Fruit fly (Drosophila melanogaster) whole organism, prepupa: ENCODE results near the gene CG32137.

Experiments
- CG10631 ChIP-seq: fragments of 200-800 bp; sonication (Bioruptor generic); optimal IDR thresholded peaks from 2 replicates; lab custom pipeline; 2016; ENCODE audit warnings: missing biosample characterization, missing genetic modification characterization
- CG10669 ChIP-seq: fragments of 200-800 bp; sonication (Bioruptor generic); optimal IDR thresholded peaks from 3 replicates; lab custom pipeline; 2018; ENCODE audit warnings: missing biosample characterization, mild to moderate bottlenecking, missing genetic modification characterization, moderate library complexity
- CG11294 ChIP-seq: fragments of 200-800 bp; sonication (Bioruptor generic); IDR thresholded peaks from 2 replicates; pipeline ENCODE4 v1.3.6; 2022; ENCODE audit warnings: missing biosample characterization, missing genetic modification characterization
- CG15336 ChIP-seq: fragments of 200-800 bp; sonication (Bioruptor generic); IDR thresholded peaks from 2 replicates; pipeline ENCODE4 v1.3.6; 2022; ENCODE audit warnings: missing biosample characterization, missing genetic modification characterization
- CG1621 ChIP-seq: fragments of 200-800 bp; sonication (Bioruptor generic); optimal IDR thresholded peaks from 3 replicates; lab custom pipeline; 2018; ENCODE audit warnings: missing biosample characterization, mild to moderate bottlenecking, missing genetic modification characterization
- CG3032 ChIP-seq: fragments of 200-800 bp; optimal IDR thresholded peaks from 2 replicates; lab custom pipeline; 2019; ENCODE audit warnings: missing biosample characterization, mild to moderate bottlenecking, missing genetic modification characterization, moderate library complexity
- CG31627 ChIP-seq: fragments of 200-800 bp; sonication (Bioruptor generic); optimal IDR thresholded peaks from 3 replicates; lab custom pipeline; 2016; ENCODE audit warnings: missing biosample characterization, missing genetic modification characterization
- CG32006 ChIP-seq: fragments of 200-800 bp; sonication (Bioruptor generic); optimal IDR thresholded peaks from 3 replicates; lab custom pipeline; 2017; ENCODE audit warnings: missing biosample characterization, mild to moderate bottlenecking, missing genetic modification characterization
- CG3919 ChIP-seq: fragments of 200-800 bp; sonication (Bioruptor generic); optimal IDR thresholded peaks from 3 replicates; lab custom pipeline; 2016; ENCODE audit warnings: missing biosample characterization, missing genetic modification characterization
- CG4318 ChIP-seq: fragments of 200-800 bp; sonication (Bioruptor generic); optimal IDR thresholded peaks from 3 replicates; lab custom pipeline; 2017; ENCODE audit warnings: missing biosample characterization, mild to moderate bottlenecking, missing genetic modification characterization
- CG6163 ChIP-seq: fragments of 200-800 bp; sonication (Bioruptor generic); IDR thresholded peaks from 3 replicates; pipeline ENCODE4 v1.3.6; 2022; ENCODE audit warnings: missing biosample characterization, missing genetic modification characterization
- CG6854 ChIP-seq: fragments of 200-800 bp; sonication (Bioruptor generic); optimal IDR thresholded peaks from 2 replicates; lab custom pipeline; 2017; ENCODE audit warnings: missing biosample characterization, mild to moderate bottlenecking, missing genetic modification characterization
- CG8119 ChIP-seq: fragments of 200-800 bp; sonication (Bioruptor generic); IDR thresholded peaks from 3 replicates; pipeline ENCODE4 v1.3.6; 2022; ENCODE audit warnings: missing biosample characterization, missing genetic modification characterization
- CG8632 ChIP-seq: fragments of 200-800 bp; sonication (Bioruptor generic); optimal IDR thresholded peaks from 3 replicates; lab custom pipeline; 2016; ENCODE audit warnings: missing biosample characterization, missing genetic modification characterization
- CG9139 ChIP-seq: fragments of 200-800 bp; sonication (Bioruptor generic); optimal IDR thresholded peaks from 3 replicates; lab custom pipeline; 2017; ENCODE audit warnings: missing biosample characterization, mild to moderate bottlenecking, missing genetic modification characterization
- Eip93F ChIP-seq: fragments of 200-800 bp; sonication (Bioruptor generic); optimal IDR thresholded peaks from 2 replicates; lab custom pipeline; 2016; ENCODE audit warnings: missing biosample characterization, mild to moderate bottlenecking, missing genetic modification characterization
- Ets96B ChIP-seq: fragments of 200-800 bp; optimal IDR thresholded peaks from 2 replicates; lab custom pipeline; 2019; ENCODE audit warnings: missing biosample characterization, mild to moderate bottlenecking, missing genetic modification characterization, moderate library complexity
- Gug ChIP-seq: fragments of 200-800 bp; sonication (Bioruptor generic); IDR thresholded peaks from 2 replicates; pipeline ENCODE4 v1.3.6; 2022; ENCODE audit warnings: missing biosample characterization, missing genetic modification characterization
- Hr38 ChIP-seq: sonication (Bioruptor generic); optimal IDR thresholded peaks from 2 replicates; lab custom pipeline; 2016; ENCODE audit warnings: missing biosample characterization, missing genetic modification characterization
- Hr39 ChIP-seq: fragments of 200-800 bp; sonication (Bioruptor generic); optimal IDR thresholded peaks from 2 replicates; lab custom pipeline; 2016; ENCODE audit warnings: missing biosample characterization, missing genetic modification characterization
- Hr4 ChIP-seq: fragments of 200-800 bp; sonication (Bioruptor generic); optimal IDR thresholded peaks from 3 replicates; lab custom pipeline; 2016; ENCODE audit warnings: missing biosample characterization, missing genetic modification characterization
- Lpt ChIP-seq: fragments of 200-800 bp; sonication (Bioruptor generic); optimal IDR thresholded peaks from 3 replicates; lab custom pipeline; 2016; ENCODE audit warnings: missing biosample characterization, missing genetic modification characterization
- Met ChIP-seq: fragments of 200-800 bp; sonication (Bioruptor generic); optimal IDR thresholded peaks from 3 replicates; lab custom pipeline; 2016; ENCODE audit warnings: missing biosample characterization, missing genetic modification characterization
- OdsH ChIP-seq: fragments of 200-800 bp; sonication (Bioruptor generic); optimal IDR thresholded peaks from 3 replicates; lab custom pipeline; 2016; ENCODE audit warnings: missing biosample characterization, missing genetic modification characterization
- Smox ChIP-seq: fragments of 200-800 bp; sonication (Bioruptor generic); optimal IDR thresholded peaks from 3 replicates; lab custom pipeline; 2016; ENCODE audit warnings: missing biosample characterization, missing genetic modification characterization
- Sox14 ChIP-seq: fragments of 200-800 bp; sonication (Bioruptor generic); optimal IDR thresholded peaks from 3 replicates; lab custom pipeline; 2016; ENCODE audit warnings: missing biosample characterization, missing genetic modification characterization
- Sox15 ChIP-seq: fragments of 200-800 bp; sonication (Bioruptor generic); optimal IDR thresholded peaks from 3 replicates; lab custom pipeline; 2016; ENCODE audit warnings: missing biosample characterization, missing genetic modification characterization
- achi ChIP-seq: fragments of 200-800 bp; sonication (Bioruptor generic); optimal IDR thresholded peaks from 3 replicates; lab custom pipeline; 2016; ENCODE audit warnings: missing biosample characterization, missing genetic modification characterization
- cyc ChIP-seq: fragments of 200-800 bp; sonication (Bioruptor generic); optimal IDR thresholded peaks from 3 replicates; lab custom pipeline; 2016; ENCODE audit warnings: missing biosample characterization, missing genetic modification characterization
- dsx ChIP-seq: fragments of 200-800 bp; optimal IDR thresholded peaks from 3 replicates; lab custom pipeline; 2019; ENCODE audit warnings: missing biosample characterization, mild to moderate bottlenecking, missing genetic modification characterization, moderate library complexity; ENCODE audit not compliant: poor library complexity, severe bottlenecking
- eg ChIP-seq: fragments of 200-800 bp; sonication (Bioruptor generic); IDR thresholded peaks from 3 replicates; pipeline ENCODE4 v1.3.6; 2022; ENCODE audit warnings: missing biosample characterization, missing genetic modification characterization
- esn ChIP-seq: fragments of 200-800 bp; sonication (Bioruptor generic); optimal IDR thresholded peaks from 2 replicates; lab custom pipeline; 2016; ENCODE audit warnings: missing biosample characterization, mild to moderate bottlenecking, missing genetic modification characterization, moderate library complexity
- fkh ChIP-seq: fragments of 200-800 bp; sonication (Bioruptor generic); optimal IDR thresholded peaks from 3 replicates; lab custom pipeline; 2017; ENCODE audit warnings: missing biosample characterization, mild to moderate bottlenecking, missing genetic modification characterization, moderate library complexity
- lz ChIP-seq: fragments of 200-800 bp; sonication (Bioruptor generic); optimal IDR thresholded peaks from 3 replicates; lab custom pipeline; 2016; ENCODE audit warnings: missing biosample characterization, missing genetic modification characterization
- net ChIP-seq: fragments of 200-800 bp; sonication (Bioruptor generic); optimal IDR thresholded peaks from 3 replicates; lab custom pipeline; 2016; ENCODE audit warnings: missing biosample characterization, missing genetic modification characterization
- pdm3 ChIP-seq: fragments of 200-800 bp; sonication (Bioruptor generic); optimal IDR thresholded peaks from 3 replicates; lab custom pipeline; 2016; ENCODE audit warnings: missing biosample characterization, missing genetic modification characterization
- salr ChIP-seq, 2 experiments: fragments of 200-800 bp; sonication (Bioruptor generic); optimal IDR thresholded peaks; 3 replicates each; lab custom pipeline; 2016 to 2018; ENCODE audit warnings: missing biosample characterization in 2 of 2, missing genetic modification characterization in 2 of 2, mild to moderate bottlenecking in 1 of 2
- ss ChIP-seq, 2 experiments: fragments of 200-800 bp; sonication (Bioruptor generic); optimal IDR thresholded peaks; 2 replicates in 1 of 2; 3 replicates in 1 of 2; lab custom pipeline; 2017 to 2018; ENCODE audit warnings: mild to moderate bottlenecking in 2 of 2, missing biosample characterization in 2 of 2, missing genetic modification characterization in 2 of 2, moderate library complexity in 1 of 2
- topi ChIP-seq: fragments of 200-800 bp; sonication (Bioruptor generic); optimal IDR thresholded peaks from 3 replicates; lab custom pipeline; 2016; ENCODE audit warnings: missing biosample characterization, missing genetic modification characterization
- vri ChIP-seq: fragments of 200-800 bp; sonication (Bioruptor generic); optimal IDR thresholded peaks from 3 replicates; lab custom pipeline; 2016; ENCODE audit warnings: missing biosample characterization, mild to moderate bottlenecking, missing genetic modification characterization

Gene CG32137

dm6 chr3L:13925117-13925726 is 13.8 kb upstream of the CG32137 start, which contains the start of gene Rgl:
Gene Rgl (minus strand): TSS chr3L:13925335.
- TF ChIP-seq CG6163 (GFP tag; lab: Robert Waterston, UW) (peak; percentile 67; the same call in 2 of the 3 replicates), CG1621 (peak; percentile 42), CG8632 (GFP tag; lab: Kevin White, UChicago) (peak; percentile 14), CG3919 (GFP tag; lab: Kevin White, UChicago) (peak; percentile 6), Sox15 (GFP tag; lab: Kevin White, UChicago) (no peak), CG4318 (GFP tag; lab: Kevin White, UChicago) (no peak), CG9139 (peak; percentile 44), dsx (peak; percentile 14), ss (GFP tag; optimal IDR thresholded peaks at IDR 0.05; lab: Kevin White, UChicago) (no peak), topi (no peak), CG8119 (GFP tag; lab: Robert Waterston, UW) (peak; percentile 33; the same call in 1 of the 3 replicates), CG15336 (peak; percentile 53; the same call in 1 of the 2 replicates), eg (peak; percentile 43; the same call in 1 of the 3 replicates), CG6854 (GFP tag; lab: Kevin White, UChicago) (peak; percentile 44)

dm6 chr3L:13928769-13929594 is 10.1 kb upstream of the CG32137 start, which contains the start of the genes CG8833 and DCTN1-p150:
Gene CG8833 (minus strand): TSS chr3L:13929000.
Gene DCTN1-p150 (plus strand): TSS chr3L:13929387.
- TF ChIP-seq CG10669 (GFP tag; lab: Kevin White, UChicago) (no peak), CG1621 (no peak), Ets96B (tag; lab: Kevin White, UChicago) (peak; percentile 9), CG3919 (GFP tag; lab: Kevin White, UChicago) (no peak), fkh (GFP tag; lab: Kevin White, UChicago) (peak; percentile 21), CG3032 (tag; lab: Kevin White, UChicago) (peak; percentile 32), eg (0 out of 3 replicates have a peak, but pooled peaks have one; percentile 38), CG31627 (peak; percentile 60), esn (GFP tag; lab: Kevin White, UChicago) (peak; percentile 38), Hr4 (GFP tag; lab: Kevin White, UChicago) (no peak), achi (GFP tag; lab: Kevin White, UChicago) (peak; percentile 53), CG4318 (GFP tag; lab: Kevin White, UChicago) (no peak), OdsH (no peak), cyc (peak; percentile 53), pdm3 (GFP tag; lab: Kevin White, UChicago) (no peak), lz (GFP tag; lab: Kevin White, UChicago) (peak; percentile 29), Hr38 (GFP tag; lab: Kevin White, UChicago) (no peak), Sox15 (GFP tag; lab: Kevin White, UChicago) (peak; percentile 15), Met (no peak)

dm6 chr3L:13934902-13935301 is 4.1 kb upstream of the CG32137 start:
- TF ChIP-seq CG15336 (peak; percentile 35; the same call in 1 of the 2 replicates), CG6854 (GFP tag; lab: Kevin White, UChicago) (peak; percentile 49), CG6163 (GFP tag; lab: Robert Waterston, UW) (peak; percentile 29; the same call in 1 of the 3 replicates), pdm3 (GFP tag; lab: Kevin White, UChicago) (no peak), eg (no peak; the same call in 2 of the 3 replicates), CG8119 (GFP tag; lab: Robert Waterston, UW) (0 out of 3 replicates have a peak, but pooled peaks have one; percentile 30)

dm6 chr3L:13936771-13937170 is 2.3 kb upstream of the CG32137 start:
- TF ChIP-seq Gug (GFP tag; lab: Robert Waterston, UW): no peak
- TF ChIP-seq Smox (GFP tag; lab: Kevin White, UChicago): no peak
- no peak for TF ChIP-seq Eip93F (GFP tag; lab: Kevin White, UChicago)
- no peak for TF ChIP-seq CG32006 (GFP tag; lab: Kevin White, UChicago)
- TF ChIP-seq CG6163 (GFP tag; lab: Robert Waterston, UW): peak; percentile 52; the same call in 1 of the 3 replicates
- TF ChIP-seq vri (GFP tag; lab: Kevin White, UChicago): no peak
- no peak for TF ChIP-seq CG6854 (GFP tag; lab: Kevin White, UChicago)
- no peak for TF ChIP-seq fkh (GFP tag; lab: Kevin White, UChicago)
- TF ChIP-seq OdsH: no peak
- TF ChIP-seq topi: no peak
- no peak for TF ChIP-seq CG3919 (GFP tag; lab: Kevin White, UChicago)
- TF ChIP-seq CG10631 (GFP tag; lab: Kevin White, UChicago): no peak
- TF ChIP-seq Lpt (GFP tag; lab: Kevin White, UChicago): no peak
- peak; percentile 67 for TF ChIP-seq eg
- no peak for TF ChIP-seq Ets96B (tag; lab: Kevin White, UChicago)
- TF ChIP-seq CG8119 (GFP tag; lab: Robert Waterston, UW): no peak
- no peak for TF ChIP-seq lz (GFP tag; lab: Kevin White, UChicago)
- TF ChIP-seq net (GFP tag; lab: Kevin White, UChicago): no peak
- TF ChIP-seq CG11294 (GFP tag; lab: Robert Waterston, UW): no peak; the same call in 1 of the 2 replicates
- TF ChIP-seq Hr39: no peak
- TF ChIP-seq Sox14: no peak
- peak; percentile 2 to 19 for TF ChIP-seq ss (GFP tag; optimal IDR thresholded peaks at IDR 0.05; lab: Kevin White, UChicago)
- no peak for TF ChIP-seq salr (GFP tag; optimal IDR thresholded peaks at IDR 0.05; lab: Kevin White, UChicago)
- peak; percentile 37 for TF ChIP-seq CG3032 (tag; lab: Kevin White, UChicago)
